Fruit fly (Drosophila melanogaster) whole organism, embryonic: Measurements from ENCODE around the gene CG7231.
A peak's percentile ranks its signal among the peaks of the same experiment; 100 is the strongest.

Experiments
- Abd-B ChIP-seq: fragments of 200-800 bp; sonication (Bioruptor generic); optimal IDR thresholded peaks from 2 replicates; lab custom pipeline; 2018; ENCODE audit warnings: missing biosample characterization, mild to moderate bottlenecking, missing genetic modification characterization, moderate library complexity
- Bdp1 ChIP-seq: fragments of 200-800 bp; sonication (Bioruptor generic); optimal IDR thresholded peaks from 3 replicates; lab custom pipeline; 2016; ENCODE audit warnings: missing biosample characterization, missing genetic modification characterization
- Bteb2 ChIP-seq: fragments of 200-800 bp; sonication (Bioruptor generic); optimal IDR thresholded peaks from 2 replicates; lab custom pipeline; 2016; ENCODE audit warnings: missing biosample characterization, missing genetic modification characterization
- CG1024 ChIP-seq: fragments of 200-800 bp; sonication (Bioruptor generic); IDR thresholded peaks from 2 replicates; pipeline ENCODE4 v1.3.6; 2022; ENCODE audit warnings: missing biosample characterization, missing genetic modification characterization
- CG10959 ChIP-seq: fragments of 200-800 bp; sonication (Bioruptor generic); IDR thresholded peaks from 2 replicates; pipeline ENCODE4 v1.3.6; 2022; ENCODE audit warnings: missing biosample characterization, missing genetic modification characterization
- CG11560 ChIP-seq: fragments of 200-800 bp; sonication (Bioruptor generic); IDR thresholded peaks from 3 replicates; pipeline ENCODE4 v1.3.6; 2022; ENCODE audit warnings: missing biosample characterization, missing genetic modification characterization
- CG12744 ChIP-seq: fragments of 200-800 bp; sonication (Bioruptor generic); optimal IDR thresholded peaks from 2 replicates; lab custom pipeline; 2016; ENCODE audit warnings: missing biosample characterization, missing genetic modification characterization
- CG15011 ChIP-seq: fragments of 200-800 bp; sonication (Bioruptor generic); optimal IDR thresholded peaks from 3 replicates; lab custom pipeline; 2018; ENCODE audit warnings: missing biosample characterization, mild to moderate bottlenecking, missing genetic modification characterization
- CG1529 ChIP-seq: fragments of 200-800 bp; sonication (Bioruptor generic); optimal IDR thresholded peaks from 3 replicates; lab custom pipeline; 2018; ENCODE audit warnings: missing biosample characterization, missing genetic modification characterization
- CG1647 ChIP-seq: fragments of 200-800 bp; sonication (Bioruptor generic); optimal IDR thresholded peaks from 3 replicates; lab custom pipeline; 2016; ENCODE audit warnings: missing biosample characterization, missing genetic modification characterization
- CG16813 ChIP-seq: fragments of 200-800 bp; sonication (Bioruptor generic); IDR thresholded peaks from 3 replicates; pipeline ENCODE4 v1.3.6; 2022; ENCODE audit warnings: missing biosample characterization, missing genetic modification characterization; ENCODE audit not compliant: partially characterized antibody
- CG17802 ChIP-seq: fragments of 200-800 bp; sonication (Bioruptor generic); optimal IDR thresholded peaks from 2 replicates; lab custom pipeline; 2018; ENCODE audit warnings: missing biosample characterization, mild to moderate bottlenecking, missing genetic modification characterization, moderate library complexity
- CG18011 ChIP-seq: fragments of 200-800 bp; sonication (Bioruptor generic); optimal IDR thresholded peaks from 2 replicates; lab custom pipeline; 2017; ENCODE audit warnings: missing biosample characterization, missing genetic modification characterization, mild to moderate bottlenecking, moderate library complexity, missing genotype
- CG30403 ChIP-seq: fragments of 200-800 bp; sonication (Bioruptor generic); optimal IDR thresholded peaks from 3 replicates; lab custom pipeline; 2016; ENCODE audit warnings: missing biosample characterization, missing genetic modification characterization
- CG30431 ChIP-seq: fragments of 200-800 bp; sonication (Bioruptor generic); optimal IDR thresholded peaks from 2 replicates; lab custom pipeline; 2017; ENCODE audit warnings: missing biosample characterization, missing genetic modification characterization
- CG31388 ChIP-seq: fragments of 200-800 bp; sonication (Bioruptor generic); optimal IDR thresholded peaks from 2 replicates; lab custom pipeline; 2016; ENCODE audit warnings: missing biosample characterization, missing genetic modification characterization
- CG3838 ChIP-seq: fragments of 200-800 bp; sonication (Bioruptor generic); optimal IDR thresholded peaks from 3 replicates; lab custom pipeline; 2016; ENCODE audit warnings: missing biosample characterization, missing genetic modification characterization
- CG6765 ChIP-seq: fragments of 200-800 bp; sonication (Bioruptor generic); optimal IDR thresholded peaks from 3 replicates; lab custom pipeline; 2017; ENCODE audit warnings: missing biosample characterization, mild to moderate bottlenecking, missing genetic modification characterization
- CG8765 ChIP-seq: fragments of 200-800 bp; sonication (Bioruptor generic); IDR thresholded peaks from 2 replicates; pipeline ENCODE4 v1.3.6; 2022; ENCODE audit warnings: missing biosample characterization, missing genetic modification characterization
- CG9727 ChIP-seq: fragments of 200-800 bp; sonication (Bioruptor generic); optimal IDR thresholded peaks from 3 replicates; lab custom pipeline; 2017; ENCODE audit warnings: missing biosample characterization, mild to moderate bottlenecking, missing genetic modification characterization
- Deaf1 ChIP-seq: fragments of 200-800 bp; optimal IDR thresholded peaks from 3 replicates; lab custom pipeline; 2019; ENCODE audit warnings: missing biosample characterization, mild to moderate bottlenecking, missing genetic modification characterization, moderate library complexity
- Drgx ChIP-seq: fragments of 200-800 bp; sonication (Bioruptor generic); IDR thresholded peaks from 2 replicates; pipeline ENCODE4 v1.3.6; 2022; ENCODE audit warnings: missing biosample characterization, missing genetic modification characterization
- Fer2 ChIP-seq: fragments of 200-800 bp; sonication (Bioruptor generic); optimal IDR thresholded peaks from 2 replicates; lab custom pipeline; 2018; ENCODE audit warnings: missing biosample characterization, mild to moderate bottlenecking, missing genetic modification characterization, moderate library complexity
- Gsc ChIP-seq: fragments of 200-800 bp; sonication (Bioruptor generic); IDR thresholded peaks from 2 replicates; pipeline ENCODE4 v1.3.6; 2022; ENCODE audit warnings: missing biosample characterization, missing genetic modification characterization
- Hand ChIP-seq: fragments of 200-800 bp; sonication (Bioruptor generic); optimal IDR thresholded peaks from 2 replicates; lab custom pipeline; 2017; ENCODE audit warnings: mild to moderate bottlenecking, missing biosample characterization, missing genetic modification reagents, missing genetic modification characterization
- Lhr ChIP-seq: fragments of 200-800 bp; sonication (Bioruptor generic); optimal IDR thresholded peaks from 3 replicates; lab custom pipeline; 2017; ENCODE audit warnings: mild to moderate bottlenecking, missing biosample characterization, missing genetic modification reagents, missing genetic modification characterization
- MBD-R2 ChIP-seq: fragments of 200-800 bp; sonication (Bioruptor generic); IDR thresholded peaks from 2 replicates; pipeline ENCODE4 v1.3.6; 2022; ENCODE audit warnings: missing biosample characterization, missing genetic modification characterization
- Mad ChIP-seq: fragments of 200-800 bp; sonication (Bioruptor generic); optimal IDR thresholded peaks from 2 replicates; lab custom pipeline; 2016; ENCODE audit warnings: missing biosample characterization, missing genetic modification characterization
- Mrtf ChIP-seq: fragments of 200-800 bp; sonication (Bioruptor generic); IDR thresholded peaks from 3 replicates; pipeline ENCODE4 v1.3.6; 2022; ENCODE audit warnings: missing biosample characterization, missing genetic modification characterization
- NK7.1 ChIP-seq: fragments of 200-800 bp; sonication (Bioruptor generic); optimal IDR thresholded peaks from 3 replicates; lab custom pipeline; 2016; ENCODE audit warnings: missing biosample characterization, missing genetic modification characterization
- Neu2 ChIP-seq: fragments of 200-800 bp; sonication (Bioruptor generic); optimal IDR thresholded peaks from 3 replicates; lab custom pipeline; 2016; ENCODE audit warnings: missing biosample characterization, missing genetic modification characterization, borderline replicate concordance
- Oaz ChIP-seq: fragments of 200-800 bp; sonication (Bioruptor generic); IDR thresholded peaks from 2 replicates; pipeline ENCODE4 v1.3.6; 2022; ENCODE audit warnings: missing biosample characterization, missing genetic modification characterization
- Sox102F ChIP-seq: fragments of 200-800 bp; sonication (Bioruptor generic); optimal IDR thresholded peaks from 2 replicates; lab custom pipeline; 2018; ENCODE audit warnings: missing biosample characterization, mild to moderate bottlenecking, missing genetic modification characterization, moderate library complexity
- Xrp1 ChIP-seq: fragments of 200-800 bp; sonication (Bioruptor generic); IDR thresholded peaks from 2 replicates; pipeline ENCODE4 v1.3.6; 2022; ENCODE audit warnings: missing biosample characterization, missing genetic modification characterization
- bab2 ChIP-seq: fragments of 200-800 bp; sonication (Bioruptor generic); optimal IDR thresholded peaks from 2 replicates; lab custom pipeline; 2016; ENCODE audit warnings: missing biosample characterization, missing genetic modification characterization
- chinmo ChIP-seq: fragments of 200-800 bp; sonication (Bioruptor generic); IDR thresholded peaks from 4 replicates; pipeline ENCODE4 v1.3.6; 2022; ENCODE audit warnings: missing biosample characterization, missing genetic modification characterization; ENCODE audit not compliant: partially characterized antibody
- corto ChIP-seq: fragments of 200-800 bp; sonication (Bioruptor generic); optimal IDR thresholded peaks from 2 replicates; lab custom pipeline; 2016; ENCODE audit warnings: missing biosample characterization, mild to moderate bottlenecking, missing genetic modification characterization, moderate library complexity
- disco-r ChIP-seq: fragments of 200-800 bp; sonication (Bioruptor generic); optimal IDR thresholded peaks from 2 replicates; lab custom pipeline; 2016; ENCODE audit warnings: missing biosample characterization, missing genetic modification characterization
- dmrt99B ChIP-seq: fragments of 200-800 bp; sonication (Bioruptor generic); optimal IDR thresholded peaks from 2 replicates; lab custom pipeline; 2018; ENCODE audit warnings: missing biosample characterization, mild to moderate bottlenecking, missing genetic modification characterization, moderate library complexity
- dpn ChIP-seq, 2 experiments: fragments of 200-800 bp; sonication (Bioruptor generic); optimal IDR thresholded peaks; 3 replicates each; lab custom pipeline; 2016; ENCODE audit warnings: missing biosample characterization in 2 of 2, missing genetic modification characterization in 2 of 2
- gce ChIP-seq: fragments of 200-800 bp; sonication (Bioruptor generic); IDR thresholded peaks from 3 replicates; pipeline ENCODE4 v1.3.6; 2022; ENCODE audit warnings: missing biosample characterization, missing genetic modification characterization
- hb ChIP-seq: fragments of 200-800 bp; sonication (Bioruptor generic); IDR thresholded peaks from 3 replicates; pipeline ENCODE4 v1.3.6; 2022; ENCODE audit warnings: missing biosample characterization, missing genetic modification characterization; ENCODE audit not compliant: partially characterized antibody
- kay ChIP-seq: fragments of 200-800 bp; sonication (Bioruptor generic); optimal IDR thresholded peaks from 2 replicates; lab custom pipeline; 2016; ENCODE audit warnings: missing biosample characterization, missing genetic modification characterization
- lbe ChIP-seq: fragments of 200-800 bp; sonication (Bioruptor generic); optimal IDR thresholded peaks from 2 replicates; lab custom pipeline; 2016; ENCODE audit warnings: missing biosample characterization, mild to moderate bottlenecking, missing genetic modification characterization
- pho ChIP-seq: fragments of 200-800 bp; sonication (Bioruptor generic); optimal IDR thresholded peaks from 2 replicates; lab custom pipeline; 2016; ENCODE audit warnings: missing biosample characterization, missing genetic modification characterization
- pum ChIP-seq: fragments of 200-800 bp; sonication (Bioruptor generic); optimal IDR thresholded peaks from 2 replicates; lab custom pipeline; 2016; ENCODE audit warnings: missing biosample characterization, missing genetic modification characterization
- pzg ChIP-seq: fragments of 200-800 bp; sonication (Bioruptor generic); optimal IDR thresholded peaks from 3 replicates; lab custom pipeline; 2018; ENCODE audit warnings: missing biosample characterization, mild to moderate bottlenecking, missing genetic modification characterization, moderate library complexity
- sim ChIP-seq: fragments of 200-800 bp; sonication (Bioruptor generic); IDR thresholded peaks from 2 replicates; pipeline ENCODE4 v1.3.6; 2022; ENCODE audit warnings: missing biosample characterization, missing genetic modification characterization
- unc-4 ChIP-seq: fragments of 200-800 bp; sonication (Bioruptor generic); IDR thresholded peaks from 2 replicates; pipeline ENCODE4 v1.3.6; 2022; ENCODE audit warnings: missing biosample characterization, missing genetic modification characterization; ENCODE audit not compliant: partially characterized antibody

Gene CG7231

dm6 chr2L:7993984-7994854, 10.5 kb downstream of the CG7231 start, which contains the start of gene pes (continued):
- peak; percentile 88 for TF ChIP-seq pum
- TF ChIP-seq Sox102F (GFP tag; lab: Kevin White, UChicago), result peak; percentile 88
- TF ChIP-seq Lhr (GFP tag; lab: Kevin White, UChicago), result peak; percentile 68
- peak; percentile 97 for TF ChIP-seq CG9727 (GFP tag; lab: Kevin White, UChicago)
- TF ChIP-seq CG15011 (GFP tag; lab: Kevin White, UChicago), result peak; percentile 89
- TF ChIP-seq CG3838 (GFP tag; lab: Kevin White, UChicago), result peak; percentile 84
- TF ChIP-seq CG18011 (GFP tag; lab: Kevin White, UChicago), result no peak
- peak; percentile 87 for TF ChIP-seq Mad (GFP tag; lab: Kevin White, UChicago)
- peak; percentile 91 for TF ChIP-seq MBD-R2 (GFP tag; lab: Robert Waterston, UW)
- TF ChIP-seq CG17802 (tag; lab: Kevin White, UChicago), result peak; percentile 61
- peak; percentile 81 for TF ChIP-seq Oaz
- TF ChIP-seq CG10959 (GFP tag; lab: Robert Waterston, UW), result peak; percentile 89
- peak; percentile 29 for TF ChIP-seq CG1529 (GFP tag; lab: Kevin White, UChicago)
- TF ChIP-seq CG1024 (GFP tag; lab: Robert Waterston, UW), result peak; percentile 56; the same call in 1 of the 2 replicates
- TF ChIP-seq CG6765 (GFP tag; lab: Kevin White, UChicago), result peak; percentile 92
- peak; percentile 92 for TF ChIP-seq chinmo (GFP tag; lab: Robert Waterston, UW)
- TF ChIP-seq Bdp1, result no peak
- 0 out of 2 replicates have a peak, but pooled peaks have one; percentile 31 for TF ChIP-seq unc-4
- no peak for TF ChIP-seq CG16813
- no peak for TF ChIP-seq Mrtf
- TF ChIP-seq Deaf1, result peak; percentile 58
- peak; percentile 62 for TF ChIP-seq Neu2 (GFP tag; lab: Kevin White, UChicago)
- TF ChIP-seq CG11560 (tag; lab: Robert Waterston, UW), result no peak
- TF ChIP-seq NK7.1, result peak; percentile 86
- peak; percentile 95 for TF ChIP-seq Abd-B
- TF ChIP-seq disco-r (GFP tag; lab: Kevin White, UChicago), result no peak
- TF ChIP-seq bab2 (GFP tag; lab: Kevin White, UChicago), result peak; percentile 81
- peak; percentile 94 for TF ChIP-seq Drgx
- peak; percentile 88 to 91 for TF ChIP-seq dpn (GFP tag; optimal IDR thresholded peaks at IDR 0.05; lab: Kevin White, UChicago)
- TF ChIP-seq pzg (GFP tag; lab: Kevin White, UChicago), result no peak
- TF ChIP-seq Gsc (GFP tag; lab: Robert Waterston, UW), result no peak
- no peak for TF ChIP-seq hb (GFP tag; lab: Robert Waterston, UW)
- peak; percentile 83 for TF ChIP-seq CG30431 (GFP tag; lab: Kevin White, UChicago)
- TF ChIP-seq dmrt99B (tag; lab: Kevin White, UChicago), result peak; percentile 94
- peak; percentile 87 for TF ChIP-seq CG1647 (GFP tag; lab: Kevin White, UChicago)
- peak; percentile 82 for TF ChIP-seq pho
- peak; percentile 86 for TF ChIP-seq gce (GFP tag; lab: Robert Waterston, UW)
- TF ChIP-seq CG12744 (GFP tag; lab: Kevin White, UChicago), result peak; percentile 58
- peak; percentile 36 for TF ChIP-seq CG30403 (GFP tag; lab: Kevin White, UChicago)
- TF ChIP-seq lbe (GFP tag; lab: Kevin White, UChicago), result peak; percentile 95
- peak; percentile 79 for TF ChIP-seq Bteb2 (GFP tag; lab: Kevin White, UChicago)
- TF ChIP-seq corto, result peak; percentile 88
- peak; percentile 89 for TF ChIP-seq CG31388 (GFP tag; lab: Kevin White, UChicago)
- TF ChIP-seq Xrp1 (GFP tag; lab: Robert Waterston, UW), result peak; percentile 97
- TF ChIP-seq sim, result 0 out of 2 replicates have a peak, but pooled peaks have one; percentile 11
- peak; percentile 87 for TF ChIP-seq CG8765
- peak; percentile 87 for TF ChIP-seq Fer2 (tag; lab: Kevin White, UChicago)
- TF ChIP-seq kay (GFP tag; lab: Kevin White, UChicago), result peak; percentile 92
- no peak for TF ChIP-seq Hand (GFP tag; lab: Kevin White, UChicago)
